Worm (Caenorhabditis elegans) whole organism, midembryonic: ENCODE data around the gene M04D8.4.

Experiments
- T22C8.4 ChIP-seq: fragments of 200-800 bp; sonication (Bioruptor generic); IDR thresholded peaks from 2 replicates; pipeline ENCODE4 v1.3.6; 2022; ENCODE audit warnings: missing genetic modification characterization, missing compliant biosample characterization
- ref-1 ChIP-seq: fragments of 200-800 bp; sonication (Bioruptor generic); conservative IDR thresholded peaks from 2 replicates; pipeline ENCODE4 v1.3.6; 2022; ENCODE audit warnings: missing genetic modification reagents, missing genetic modification characterization, missing compliant biosample characterization
- ztf-23 ChIP-seq: fragments of 200-800 bp; sonication (Bioruptor generic); IDR thresholded peaks from 2 replicates; pipeline ENCODE4 v1.3.6; 2022; ENCODE audit warnings: missing genetic modification reagents, missing genetic modification characterization, missing compliant biosample characterization
- ztf-29 ChIP-seq: fragments of 200-800 bp; sonication (Bioruptor generic); IDR thresholded peaks from 2 replicates; pipeline ENCODE4 v1.3.6; 2022; ENCODE audit warnings: missing genetic modification reagents, missing genetic modification characterization, missing compliant biosample characterization

DNA sequence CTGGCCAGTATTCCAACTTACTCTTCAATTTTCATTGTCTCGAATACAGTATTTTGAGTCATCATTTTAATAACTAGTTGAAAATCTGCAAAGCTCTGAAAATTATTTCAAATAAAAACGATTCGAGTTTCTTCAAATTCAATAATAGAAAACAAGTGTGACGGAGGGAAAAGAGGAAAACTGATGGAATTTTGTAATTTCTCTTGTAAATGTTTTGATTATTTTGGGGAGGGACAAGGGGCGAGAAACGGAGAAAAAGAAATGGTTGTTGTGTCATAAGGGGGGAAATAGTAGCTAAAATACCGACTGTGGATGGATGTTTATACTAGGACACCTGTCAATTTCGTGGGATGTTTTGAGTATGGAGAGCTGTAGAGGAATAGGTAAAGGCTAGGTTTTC is 47.7 kb upstream of the M04D8.4 start, which contains the start of gene T16G12.9:
- TF ChIP-seq ztf-23 (GFP tag; lab: Robert Waterston, UW) (no peak), ztf-29 (GFP tag; lab: Robert Waterston, UW) (no peak), T22C8.4 (no peak), ref-1 (GFP tag; lab: Robert Waterston, UW) (no peak)
